Worm (Caenorhabditis elegans) whole organism, late embryonic: ENCODE data around the gene gst-6.
A peak's percentile ranks its signal among the peaks of the same experiment; 100 is the strongest.

Source experiments
- F13H6.1 ChIP-seq: sonication (generic microtip); optimal IDR thresholded peaks from 2 replicates; lab custom pipeline; 2016; ENCODE audit warnings: missing genetic modification characterization, missing compliant biosample characterization
- K09A11.1 ChIP-seq: sonication (generic microtip); optimal IDR thresholded peaks from 2 replicates; lab custom pipeline; 2017; ENCODE audit warnings: antibody characterized with exemption, mild to moderate bottlenecking, missing genetic modification characterization, missing compliant biosample characterization; ENCODE audit not compliant: insufficient read depth
- T23F11.4 ChIP-seq: fragments of 200-800 bp; sonication (Bioruptor generic); optimal IDR thresholded peaks from 2 replicates; lab custom pipeline; 2018; ENCODE audit warnings: mild to moderate bottlenecking, missing genetic modification characterization, missing compliant biosample characterization
- Y22D7AL.16 ChIP-seq: sonication (generic microtip); optimal IDR thresholded peaks from 2 replicates; lab custom pipeline; 2016; ENCODE audit warnings: missing genetic modification characterization, missing compliant biosample characterization
- ahr-1 ChIP-seq: sonication (generic microtip); optimal IDR thresholded peaks from 2 replicates; lab custom pipeline; 2016; ENCODE audit warnings: missing genetic modification characterization, missing compliant biosample characterization
- ceh-14 ChIP-seq: sonication (generic microtip); optimal IDR thresholded peaks from 2 replicates; lab custom pipeline; 2016; ENCODE audit warnings: missing genotype, missing genetic modification characterization, missing compliant biosample characterization
- ceh-18 ChIP-seq: sonication (generic microtip); optimal IDR thresholded peaks from 2 replicates; lab custom pipeline; 2016; ENCODE audit warnings: missing genetic modification characterization, missing compliant biosample characterization
- ceh-19 ChIP-seq: fragments of 200-800 bp; sonication (Bioruptor generic); optimal IDR thresholded peaks from 2 replicates; lab custom pipeline; 2018; ENCODE audit warnings: mild to moderate bottlenecking, missing genetic modification characterization, missing compliant biosample characterization
- ceh-30 ChIP-seq: fragments of 150-350 bp; optimal IDR thresholded peaks from 2 replicates; lab custom pipeline; 2014; ENCODE audit warnings: missing biosample characterization, missing genetic modification characterization
- ceh-34 ChIP-seq: sonication (generic microtip); optimal IDR thresholded peaks from 2 replicates; lab custom pipeline; 2016; ENCODE audit warnings: mild to moderate bottlenecking, missing genetic modification characterization, missing compliant biosample characterization
- ceh-6 ChIP-seq: fragments of 200-800 bp; sonication (Bioruptor generic); optimal IDR thresholded peaks from 2 replicates; lab custom pipeline; 2018; ENCODE audit warnings: mild to moderate bottlenecking, missing genetic modification characterization, missing compliant biosample characterization
- ceh-9 ChIP-seq: sonication (generic microtip); optimal IDR thresholded peaks from 2 replicates; lab custom pipeline; 2016; ENCODE audit warnings: mild to moderate bottlenecking, missing genetic modification characterization, inconsistent platforms, missing compliant biosample characterization
- dmd-4 ChIP-seq: sonication (generic microtip); optimal IDR thresholded peaks from 2 replicates; lab custom pipeline; 2016; ENCODE audit warnings: borderline replicate concordance, missing genetic modification characterization, missing compliant biosample characterization
- elt-2 ChIP-seq: sonication (generic microtip); optimal IDR thresholded peaks from 2 replicates; lab custom pipeline; 2016; ENCODE audit warnings: missing genetic modification reagents, missing genetic modification characterization, missing compliant biosample characterization
- eyg-1 ChIP-seq: sonication (generic microtip); optimal IDR thresholded peaks from 2 replicates; lab custom pipeline; 2016; ENCODE audit warnings: missing genotype, missing genetic modification characterization, missing compliant biosample characterization
- fax-1 ChIP-seq: sonication (generic microtip); optimal IDR thresholded peaks from 2 replicates; lab custom pipeline; 2016; ENCODE audit warnings: missing genotype, missing genetic modification characterization, missing compliant biosample characterization
- fkh-10 ChIP-seq: fragments of 150-350 bp; optimal IDR thresholded peaks from 2 replicates; lab custom pipeline; 2014; ENCODE audit warnings: missing biosample characterization, missing genetic modification reagents, missing genetic modification characterization
- hlh-15 ChIP-seq: sonication (generic microtip); optimal IDR thresholded peaks from 2 replicates; lab custom pipeline; 2016; ENCODE audit warnings: missing genetic modification characterization, missing compliant biosample characterization
- madf-2 ChIP-seq: sonication (generic microtip); optimal IDR thresholded peaks from 2 replicates; lab custom pipeline; 2017; ENCODE audit warnings: missing genetic modification characterization, missing compliant biosample characterization
- mec-3 ChIP-seq: sonication (generic microtip); optimal IDR thresholded peaks from 2 replicates; lab custom pipeline; 2016; ENCODE audit warnings: borderline replicate concordance, missing genetic modification characterization, missing compliant biosample characterization
- nhr-11 ChIP-seq: fragments of 150-350 bp; optimal IDR thresholded peaks from 2 replicates; lab custom pipeline; 2014; ENCODE audit warnings: missing biosample characterization, missing genetic modification characterization
- npax-4 ChIP-seq: sonication (generic microtip); optimal IDR thresholded peaks from 2 replicates; lab custom pipeline; 2016; ENCODE audit warnings: missing genetic modification characterization, missing compliant biosample characterization
- pat-9 ChIP-seq: fragments of 200-800 bp; sonication (Bioruptor generic); optimal IDR thresholded peaks from 2 replicates; lab custom pipeline; 2018; ENCODE audit warnings: mild to moderate bottlenecking, missing genetic modification characterization, moderate library complexity, missing compliant biosample characterization
- pros-1 ChIP-seq: fragments of 150-350 bp; optimal IDR thresholded peaks from 2 replicates; lab custom pipeline; 2014; ENCODE audit warnings: missing biosample characterization, missing genetic modification reagents, missing genetic modification characterization
- ref-2 ChIP-seq: sonication (generic microtip); optimal IDR thresholded peaks from 2 replicates; lab custom pipeline; 2016; ENCODE audit warnings: missing genetic modification characterization, missing compliant biosample characterization
- sdc-2 ChIP-seq: sonication (generic microtip); optimal IDR thresholded peaks from 2 replicates; lab custom pipeline; 2016; ENCODE audit warnings: missing genotype, missing genetic modification characterization, missing compliant biosample characterization
- sox-2 ChIP-seq: fragments of 200-800 bp; sonication (Bioruptor generic); IDR thresholded peaks from 2 replicates; pipeline ENCODE4 v1.3.6; 2022; ENCODE audit warnings: missing genetic modification reagents, missing genetic modification characterization, missing compliant biosample characterization
- sox-4 ChIP-seq: sonication (generic microtip); optimal IDR thresholded peaks from 2 replicates; lab custom pipeline; 2017; ENCODE audit warnings: mild to moderate bottlenecking, missing genetic modification characterization, inconsistent platforms, missing compliant biosample characterization
- tbx-2 ChIP-seq: sonication (generic microtip); optimal IDR thresholded peaks from 2 replicates; lab custom pipeline; 2016; ENCODE audit warnings: missing genetic modification characterization, missing compliant biosample characterization
- tbx-7 ChIP-seq: sonication (generic microtip); optimal IDR thresholded peaks from 2 replicates; lab custom pipeline; 2016; ENCODE audit warnings: missing genotype, missing genetic modification characterization, missing compliant biosample characterization
- unc-42 ChIP-seq: sonication (generic microtip); optimal IDR thresholded peaks from 2 replicates; lab custom pipeline; 2016; ENCODE audit warnings: missing genotype, missing genetic modification characterization, missing compliant biosample characterization
- unc-86 ChIP-seq: sonication (generic microtip); optimal IDR thresholded peaks from 2 replicates; lab custom pipeline; 2016; ENCODE audit warnings: missing genetic modification characterization, missing compliant biosample characterization
- zip-5 ChIP-seq: sonication (generic microtip); optimal IDR thresholded peaks from 2 replicates; lab custom pipeline; 2016; ENCODE audit warnings: missing genetic modification characterization, missing compliant biosample characterization
- ztf-16 ChIP-seq: sonication (generic microtip); optimal IDR thresholded peaks from 2 replicates; lab custom pipeline; 2017; ENCODE audit warnings: missing genetic modification characterization, missing compliant biosample characterization

Gene gst-6

ce11 chrII:4885976-4886375 lies 6.3 kb downstream of the gst-6 start, which contains the start of gene R05F9.7:
TSS of gene R05F9.7 (plus strand) at chrII:4886276.
- TF ChIP-seq madf-2 (no peak), tbx-7 (tag; lab: Kevin White, UChicago) (no peak), unc-86 (tag; lab: Kevin White, UChicago) (no peak), Y22D7AL.16 (tag; lab: Kevin White, UChicago) (no peak), sox-2 (GFP tag; lab: Robert Waterston, UW) (no peak), hlh-15 (tag; lab: Kevin White, UChicago) (no peak), ztf-16 (tag; lab: Kevin White, UChicago) (no peak), K09A11.1 (no peak), zip-5 (tag; lab: Kevin White, UChicago) (no peak), ceh-34 (tag; lab: Kevin White, UChicago) (no peak), T23F11.4 (no peak)
- TF ChIP-seq, all 69 proteins: peak for 0

ce11 chrII:4888527-4889487 lies 9.1 kb downstream of the gst-6 start, which contains the start of gene pgm-1:
TSS of gene pgm-1 (plus strand) at chrII:4889437.
- TF ChIP-seq ceh-18 (tag; lab: Kevin White, UChicago) = peak; percentile 50
- no peak for TF ChIP-seq npax-4 (tag; lab: Kevin White, UChicago)
- no peak for TF ChIP-seq eyg-1 (tag; lab: Kevin White, UChicago)
- TF ChIP-seq ref-2 = no peak
- no peak for TF ChIP-seq K09A11.1
- no peak for TF ChIP-seq tbx-2 (tag; lab: Kevin White, UChicago)
- TF ChIP-seq elt-2 (tag; lab: Kevin White, UChicago) = peak; percentile 45
- TF ChIP-seq ceh-6 (GFP tag; lab: Kevin White, UChicago) = no peak

ce11 chrII:4891012-4891775 lies 11.5 kb downstream of the gst-6 start, which contains the start of gene gst-9:
TSS of gene gst-9 (plus strand) at chrII:4891585.
- TF ChIP-seq sdc-2 (tag; lab: Kevin White, UChicago) (no peak), F13H6.1 (tag; lab: Kevin White, UChicago) (no peak), dmd-4 (tag; lab: Kevin White, UChicago) (no peak), mec-3 (no peak), ceh-30 (tag; lab: Kevin White, UChicago) (no peak), unc-42 (tag; lab: Kevin White, UChicago) (no peak), ceh-19 (GFP tag; lab: Kevin White, UChicago) (no peak), sox-2 (GFP tag; lab: Robert Waterston, UW) (no peak), ahr-1 (tag; lab: Kevin White, UChicago) (no peak), sox-4 (tag; lab: Kevin White, UChicago) (no peak)

DNA sequence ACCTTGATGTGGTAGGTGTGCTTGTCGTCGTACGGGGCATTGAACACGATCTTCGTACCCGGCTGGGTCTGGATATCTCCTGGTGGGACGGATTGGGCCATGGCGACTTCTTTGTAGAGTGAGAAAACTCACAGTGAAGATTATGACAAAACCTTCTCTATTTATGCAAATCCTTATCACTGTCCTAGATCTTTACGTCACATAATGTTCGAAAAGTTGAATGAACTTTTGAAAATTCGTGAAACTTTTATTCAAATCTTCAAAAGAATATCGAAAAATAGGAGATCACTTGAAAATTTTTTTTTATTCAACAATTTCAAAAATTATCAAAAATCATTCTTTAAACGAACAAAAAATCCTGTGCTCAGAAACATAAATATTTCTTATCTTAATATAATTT lies 12.9 kb downstream of the gst-6 start, which contains the start of gene msp-33:
Gene msp-33, minus strand, starts transcription at position 101 of the 400 bp plus-strand sequence.
- TF ChIP-seq pros-1 (tag; lab: Kevin White, UChicago) = no peak
- TF ChIP-seq nhr-11 (tag; lab: Kevin White, UChicago) = no peak
- TF ChIP-seq K09A11.1 = no peak
- TF ChIP-seq npax-4 (tag; lab: Kevin White, UChicago) = no peak
- TF ChIP-seq ceh-9 (tag; lab: Kevin White, UChicago) = no peak
- no peak for TF ChIP-seq ceh-34 (tag; lab: Kevin White, UChicago)
- no peak for TF ChIP-seq ceh-30 (tag; lab: Kevin White, UChicago)
- TF ChIP-seq fkh-10 (GFP tag; lab: Kevin White, UChicago) = no peak
- no peak for TF ChIP-seq ceh-14 (tag; lab: Kevin White, UChicago)
- no peak for TF ChIP-seq fax-1 (tag; lab: Kevin White, UChicago)
- TF ChIP-seq ref-2 = no peak
- TF ChIP-seq pat-9 (tag; lab: Kevin White, UChicago) = no peak
- no peak for TF ChIP-seq elt-2 (tag; lab: Kevin White, UChicago)
